Worm (Caenorhabditis elegans) whole organism, L4 larva: ENCODE data around the gene C53A5.17.

Experiments used
- F26F4.8 ChIP-seq: fragments of 200-800 bp; sonication (Bioruptor generic); conservative IDR thresholded peaks from 2 replicates; pipeline ENCODE4 v1.3.6; 2022; ENCODE audit warnings: missing genetic modification characterization, missing compliant biosample characterization
- F37D6.2 ChIP-seq: sonication (generic microtip); optimal IDR thresholded peaks from 2 replicates; lab custom pipeline; 2016; ENCODE audit warnings: mild to moderate bottlenecking, missing genetic modification characterization, missing compliant biosample characterization
- R02D3.7 ChIP-seq: fragments of 150-350 bp; sonication (generic microtip); optimal IDR thresholded peaks from 3 replicates; lab custom pipeline; 2014; ENCODE audit warnings: missing biosample characterization, missing genetic modification characterization
- Y105C5A.15 ChIP-seq: fragments of 200-800 bp; sonication (Bioruptor generic); IDR thresholded peaks from 2 replicates; pipeline ENCODE4 v1.3.6; 2022; ENCODE audit warnings: missing genetic modification characterization, missing compliant biosample characterization
- Y5F2A.4 ChIP-seq: fragments of 200-800 bp; sonication (Bioruptor generic); optimal IDR thresholded peaks from 2 replicates; lab custom pipeline; 2018; ENCODE audit warnings: mild to moderate bottlenecking, missing genetic modification characterization, missing compliant biosample characterization
- aha-1 ChIP-seq: fragments of 150-350 bp; peaks from one replicate; lab custom pipeline; 2014; ENCODE audit warnings: missing biosample characterization, missing genetic modification characterization
- aly-2 ChIP-seq: sonication (generic microtip); optimal IDR thresholded peaks from 2 replicates; lab custom pipeline; 2018; ENCODE audit warnings: missing biosample characterization, missing genetic modification characterization
- arid-1 ChIP-seq: fragments of 200-800 bp; sonication (Bioruptor generic); conservative IDR thresholded peaks from 2 replicates; pipeline ENCODE4 v1.3.6; 2022; ENCODE audit warnings: missing genetic modification reagents, missing genetic modification characterization, missing compliant biosample characterization
- attf-4 ChIP-seq: sonication (generic microtip); optimal IDR thresholded peaks from 3 replicates; lab custom pipeline; 2017; ENCODE audit warnings: missing biosample characterization, missing genetic modification characterization
- ceh-32 ChIP-seq: sonication (generic microtip); optimal IDR thresholded peaks from 2 replicates; lab custom pipeline; 2016; ENCODE audit warnings: mild to moderate bottlenecking, missing genetic modification characterization, missing compliant biosample characterization; ENCODE audit not compliant: poor library complexity
- ceh-62 ChIP-seq: sonication (generic microtip); optimal IDR thresholded peaks from 2 replicates; lab custom pipeline; 2017; ENCODE audit warnings: missing biosample characterization, missing genetic modification characterization
- ceh-82 ChIP-seq: sonication (generic microtip); optimal IDR thresholded peaks from 2 replicates; lab custom pipeline; 2017; ENCODE audit warnings: missing biosample characterization, missing genetic modification characterization
- ctbp-1 ChIP-seq: fragments of 200-800 bp; sonication (Bioruptor generic); IDR thresholded peaks from 2 replicates; pipeline ENCODE4 v1.3.6; 2022; ENCODE audit warnings: missing genetic modification reagents, missing genetic modification characterization, missing compliant biosample characterization
- dve-1 ChIP-seq: sonication (generic microtip); optimal IDR thresholded peaks from 2 replicates; lab custom pipeline; 2017; ENCODE audit warnings: antibody characterized with exemption, mild to moderate bottlenecking, missing genetic modification characterization, missing compliant biosample characterization; ENCODE audit not compliant: insufficient read depth
- egl-43 ChIP-seq: fragments of 200-800 bp; sonication (Bioruptor generic); IDR thresholded peaks from 2 replicates; pipeline ENCODE4 v1.3.6; 2022; ENCODE audit warnings: missing genetic modification reagents, missing genetic modification characterization, missing compliant biosample characterization
- gei-8 ChIP-seq: fragments of 200-800 bp; sonication (Bioruptor generic); optimal IDR thresholded peaks from 2 replicates; lab custom pipeline; 2018; ENCODE audit warnings: mild to moderate bottlenecking, missing genetic modification characterization, missing compliant biosample characterization
- hif-1 ChIP-seq, 2 experiments: sonication (generic microtip); optimal IDR thresholded peaks; 2 replicates each; lab custom pipeline; 2016 to 2017; ENCODE audit warnings: missing compliant biosample characterization in 2 of 2, missing genetic modification characterization in 2 of 2, missing genetic modification reagents in 2 of 2, missing genotype in 2 of 2, mild to moderate bottlenecking in 1 of 2
- hlh-30 ChIP-seq: sonication (generic microtip); optimal IDR thresholded peaks from 2 replicates; lab custom pipeline; 2017; ENCODE audit warnings: antibody characterized with exemption, mild to moderate bottlenecking, missing genetic modification characterization, missing compliant biosample characterization; ENCODE audit not compliant: insufficient read depth
- hmg-1.1 ChIP-seq: fragments of 200-800 bp; sonication (Bioruptor generic); IDR thresholded peaks from 2 replicates; pipeline ENCODE4 v1.3.6; 2022; ENCODE audit warnings: missing genetic modification reagents, missing genetic modification characterization, missing compliant biosample characterization
- lin-1 ChIP-seq: fragments of 200-800 bp; sonication (Bioruptor generic); IDR thresholded peaks from 2 replicates; pipeline ENCODE4 v1.3.6; 2022; ENCODE audit warnings: missing genetic modification reagents, missing genetic modification characterization, missing compliant biosample characterization
- lin-13 ChIP-seq: fragments of 150-350 bp; optimal IDR thresholded peaks from 2 replicates; lab custom pipeline; 2014; ENCODE audit warnings: missing biosample characterization, missing genetic modification reagents, missing genetic modification characterization
- lin-39 ChIP-seq: fragments of 150-350 bp; optimal IDR thresholded peaks from 2 replicates; lab custom pipeline; 2014; ENCODE audit warnings: missing biosample characterization, missing genetic modification reagents, missing genetic modification characterization
- madf-9 ChIP-seq: fragments of 200-800 bp; sonication (Bioruptor generic); conservative IDR thresholded peaks from 2 replicates; pipeline ENCODE4 v1.3.6; 2022; ENCODE audit warnings: missing genetic modification reagents, missing genetic modification characterization, missing compliant biosample characterization
- mdt-29 ChIP-seq: fragments of 200-800 bp; sonication (Bioruptor generic); IDR thresholded peaks from 2 replicates; pipeline ENCODE4 v1.3.6; 2022; ENCODE audit warnings: missing genetic modification reagents, missing genetic modification characterization, missing compliant biosample characterization
- mep-1 ChIP-seq: fragments of 150-350 bp; sonication (generic microtip); optimal IDR thresholded peaks from 3 replicates; lab custom pipeline; 2014; ENCODE audit warnings: missing biosample characterization, missing genetic modification characterization
- mxl-3 ChIP-seq: fragments of 200-800 bp; sonication (Bioruptor generic); optimal IDR thresholded peaks from 2 replicates; lab custom pipeline; 2018; ENCODE audit warnings: mild to moderate bottlenecking, missing genetic modification characterization, missing compliant biosample characterization
- nhr-10 ChIP-seq: fragments of 150-350 bp; optimal IDR thresholded peaks from 2 replicates; lab custom pipeline; 2014; ENCODE audit warnings: missing biosample characterization, missing genetic modification characterization
- nhr-11 ChIP-seq: fragments of 150-350 bp; optimal IDR thresholded peaks from 2 replicates; lab custom pipeline; 2014; ENCODE audit warnings: missing biosample characterization, missing genetic modification characterization
- nhr-25 ChIP-seq: sonication (generic microtip); optimal IDR thresholded peaks from 2 replicates; lab custom pipeline; 2017; ENCODE audit warnings: missing genetic modification characterization, mild to moderate bottlenecking, missing compliant biosample characterization, antibody characterized with exemption, moderate library complexity, borderline replicate concordance; ENCODE audit not compliant: insufficient read depth
- nhr-28 ChIP-seq: fragments of 150-350 bp; optimal IDR thresholded peaks from 2 replicates; lab custom pipeline; 2014; ENCODE audit warnings: missing biosample characterization, missing genetic modification characterization
- nhr-41 ChIP-seq: fragments of 200-800 bp; sonication (Bioruptor generic); IDR thresholded peaks from 2 replicates; pipeline ENCODE4 v1.3.6; 2022; ENCODE audit warnings: missing genetic modification reagents, missing genetic modification characterization, missing compliant biosample characterization
- nhr-42 ChIP-seq: fragments of 200-800 bp; sonication (Bioruptor generic); IDR thresholded peaks from 2 replicates; pipeline ENCODE4 v1.3.6; 2022; ENCODE audit warnings: missing genetic modification characterization, missing compliant biosample characterization
- nhr-48 ChIP-seq: sonication (generic microtip); optimal IDR thresholded peaks from 2 replicates; lab custom pipeline; 2016; ENCODE audit warnings: mild to moderate bottlenecking, missing genetic modification characterization, missing compliant biosample characterization
- nhr-6 ChIP-seq: fragments of 150-350 bp; optimal IDR thresholded peaks from 2 replicates; lab custom pipeline; 2014; ENCODE audit warnings: missing biosample characterization, missing genetic modification characterization
- rbr-2 ChIP-seq: sonication (generic microtip); optimal IDR thresholded peaks from 2 replicates; lab custom pipeline; 2016; ENCODE audit warnings: missing genotype, missing genetic modification characterization, missing compliant biosample characterization
- saeg-2 ChIP-seq: fragments of 200-800 bp; sonication (Bioruptor generic); IDR thresholded peaks from 2 replicates; pipeline ENCODE4 v1.3.6; 2022; ENCODE audit warnings: missing genetic modification reagents, missing genetic modification characterization, missing compliant biosample characterization
- sdz-12 ChIP-seq: fragments of 200-800 bp; sonication (Bioruptor generic); optimal IDR thresholded peaks from 2 replicates; lab custom pipeline; 2018; ENCODE audit warnings: mild to moderate bottlenecking, missing genetic modification characterization, missing compliant biosample characterization
- set-16 ChIP-seq: fragments of 200-800 bp; sonication (Bioruptor generic); IDR thresholded peaks from 2 replicates; pipeline ENCODE4 v1.3.6; 2022; ENCODE audit warnings: missing genetic modification reagents, missing genetic modification characterization, missing compliant biosample characterization
- tag-97 ChIP-seq: fragments of 200-800 bp; sonication (Bioruptor generic); IDR thresholded peaks from 2 replicates; pipeline ENCODE4 v1.3.6; 2022; ENCODE audit warnings: missing genetic modification characterization, missing compliant biosample characterization
- unc-62 ChIP-seq, 3 experiments: fragments of 150-350 bp in 1 of 3; sonication (generic microtip); optimal IDR thresholded peaks in 2 of 3; peaks in 1 of 3; 1 replicate in 1 of 3; 2 replicates in 2 of 3; lab custom pipeline; 2014 to 2017; ENCODE audit warnings: missing biosample characterization in 3 of 3, missing genetic modification characterization in 3 of 3, missing genetic modification reagents in 3 of 3, missing genotype in 1 of 3
- zfp-3 ChIP-seq: fragments of 200-800 bp; sonication (Bioruptor generic); conservative IDR thresholded peaks from 2 replicates; pipeline ENCODE4 v1.3.6; 2022; ENCODE audit warnings: missing genetic modification reagents, missing genetic modification characterization, missing compliant biosample characterization
- zip-11 ChIP-seq: fragments of 200-800 bp; sonication (Bioruptor generic); IDR thresholded peaks from 2 replicates; pipeline ENCODE4 v1.3.6; 2022; ENCODE audit warnings: missing genetic modification characterization, missing compliant biosample characterization

Gene C53A5.17

ce11 chrV:14521000-14521399, at the start of gene C53A5.17:
C53A5.17 (minus strand) TSS chrV:14521100.
- TF ChIP-seq R02D3.7 (tag; lab: Kevin White, UChicago) (no peak), unc-62 (GFP tag; optimal IDR thresholded peaks at IDR 0.05 in 1 of 2; lab: Kevin White, UChicago) (peak in 1 of 2 experiments; percentile 32), unc-62 (tag; optimal IDR thresholded peaks at IDR 0.05; lab: Kevin White, UChicago) (no peak)

DNA sequence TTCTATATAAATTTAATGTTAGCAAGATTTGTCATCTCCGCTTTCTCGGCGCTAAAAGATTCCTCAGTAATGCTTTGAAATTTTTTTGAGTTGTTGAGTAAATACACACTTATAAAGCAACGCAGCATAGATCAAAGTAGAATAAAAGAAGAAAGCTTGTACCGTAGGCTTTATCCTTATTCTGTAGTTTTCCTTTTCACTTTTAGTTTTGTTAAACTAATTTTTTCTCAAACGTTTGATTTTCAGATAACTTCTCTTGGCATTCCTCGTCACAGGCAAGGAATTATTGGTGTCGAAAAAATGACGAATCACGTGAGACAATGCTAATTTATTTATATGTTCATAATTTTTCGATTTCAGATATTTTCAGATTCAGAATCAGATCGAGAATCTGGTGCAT, 41.7 kb upstream of the C53A5.17 start, which contains the start of gene C53A5.11:
TSS of gene C53A5.11 (plus strand) at position 301 of the 400 bp plus-strand sequence.
- TF ChIP-seq ceh-32 (no peak), nhr-48 (no peak), nhr-10 (tag; lab: Kevin White, UChicago) (no peak), arid-1 (GFP tag; lab: Robert Waterston, UW) (no peak), lin-1 (GFP tag; lab: Robert Waterston, UW) (no peak), dve-1 (no peak), mxl-3 (GFP tag; lab: Kevin White, UChicago) (no peak)

DNA sequence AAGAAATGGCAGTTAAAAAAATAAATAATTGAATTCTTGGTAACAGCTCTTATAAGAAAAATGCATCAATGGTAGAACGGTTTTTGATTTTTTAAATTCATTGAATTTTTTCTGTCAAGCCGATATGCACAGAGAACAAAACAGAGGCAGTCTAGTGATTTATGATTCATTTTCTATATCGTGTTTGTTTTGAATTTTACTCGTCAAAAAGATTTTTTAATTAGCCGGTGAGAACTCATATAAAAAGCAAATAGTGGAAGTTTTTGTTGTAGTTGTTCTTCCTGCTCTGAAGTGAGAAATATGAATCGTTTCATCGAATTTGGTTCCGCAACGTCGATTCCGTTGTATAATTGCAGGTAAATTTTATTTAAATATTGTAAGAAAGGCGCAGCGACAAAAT, 38.4 kb upstream of the C53A5.17 start, which contains the start of gene srt-32:
TSS of gene srt-32 (plus strand) at position 301 of the 400 bp plus-strand sequence.
- TF ChIP-seq aly-2 = no peak
- TF ChIP-seq saeg-2 (GFP tag; lab: Robert Waterston, UW) = no peak
- no peak for TF ChIP-seq lin-39
- no peak for TF ChIP-seq zip-11 (GFP tag; lab: Robert Waterston, UW)
- TF ChIP-seq mdt-29 (GFP tag; lab: Robert Waterston, UW) = no peak
- TF ChIP-seq zfp-3 (GFP tag; lab: Robert Waterston, UW) = no peak
- TF ChIP-seq Y105C5A.15 (GFP tag; lab: Robert Waterston, UW) = no peak
- no peak for TF ChIP-seq madf-9 (GFP tag; lab: Robert Waterston, UW)
- no peak for TF ChIP-seq nhr-6 (tag; lab: Kevin White, UChicago)
- TF ChIP-seq sdz-12 (GFP tag; lab: Kevin White, UChicago) = no peak
- TF ChIP-seq hif-1 (tag; optimal IDR thresholded peaks at IDR 0.05; lab: Kevin White, UChicago) = no peak
- TF ChIP-seq ctbp-1 (GFP tag; lab: Robert Waterston, UW) = no peak
- no peak for TF ChIP-seq nhr-25 (tag; lab: Kevin White, UChicago)
- TF ChIP-seq aha-1 (tag; lab: Kevin White, UChicago) = no peak
- TF ChIP-seq nhr-11 (tag; lab: Kevin White, UChicago) = no peak
- TF ChIP-seq egl-43 (GFP tag; lab: Robert Waterston, UW) = no peak
- no peak for TF ChIP-seq mep-1 (tag; lab: Kevin White, UChicago)
- no peak for TF ChIP-seq set-16 (GFP tag; lab: Robert Waterston, UW)
- no peak for TF ChIP-seq nhr-42
- no peak for TF ChIP-seq attf-4

- no peak for TF ChIP-seq ceh-62
- TF ChIP-seq tag-97 (GFP tag; lab: Robert Waterston, UW) = no peak
- TF ChIP-seq F37D6.2 = no peak
- TF ChIP-seq lin-13 (GFP tag; lab: Kevin White, UChicago) = no peak
- no peak for TF ChIP-seq ceh-82
- no peak for TF ChIP-seq nhr-28 (tag; lab: Kevin White, UChicago)
- no peak for TF ChIP-seq F26F4.8 (GFP tag; lab: Robert Waterston, UW)
- no peak for TF ChIP-seq gei-8 (GFP tag; lab: Kevin White, UChicago)
- no peak for TF ChIP-seq aly-2
- TF ChIP-seq nhr-41 (GFP tag; lab: Robert Waterston, UW) = no peak
- no peak for TF ChIP-seq mxl-3 (GFP tag; lab: Kevin White, UChicago)
- TF ChIP-seq hlh-30 = no peak
- TF ChIP-seq rbr-2 (tag; lab: Kevin White, UChicago) = no peak
- no peak for TF ChIP-seq hmg-1.1
- no peak for TF ChIP-seq sdz-12 (GFP tag; lab: Kevin White, UChicago)
- TF ChIP-seq nhr-10 (tag; lab: Kevin White, UChicago) = no peak
- TF ChIP-seq Y5F2A.4 (GFP tag; lab: Kevin White, UChicago) = no peak
Observed at ce11 chrV:14558757-14559156, 37.9 kb upstream of the C53A5.17 start, which contains the start of gene C53A5.9. C53A5.9 (minus strand) TSS chrV:14558857.
